Worm (Caenorhabditis elegans): ENCODE results near the gene C17H12.11.

C17H12.11 gene

DNA sequence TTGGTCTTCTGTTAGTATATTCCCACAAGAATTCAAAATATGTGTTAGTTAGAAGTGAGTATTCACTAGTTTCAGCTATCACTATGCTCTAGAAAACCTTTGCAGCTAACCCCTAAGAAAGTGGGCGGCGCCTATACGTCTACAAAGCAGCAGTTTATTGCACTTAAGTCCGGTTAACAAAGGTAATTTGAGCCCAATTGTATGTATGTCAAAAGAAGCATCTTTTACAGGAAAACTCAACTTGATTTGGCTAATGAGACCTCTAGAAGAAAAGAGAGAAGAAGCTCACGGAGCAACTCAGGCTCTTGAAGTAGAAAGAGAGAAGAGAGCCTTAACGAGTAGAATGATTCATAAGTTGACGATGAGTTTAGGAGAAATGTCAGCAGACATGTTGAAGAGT lies 50.5 kb downstream of the C17H12.11 start:
- TF ChIP-seq ztf-18 (tag; optimal IDR thresholded peaks at IDR 0.05) (no peak), ama-1 (optimal IDR thresholded peaks at IDR 0.05) (no peak), ama-1 (GFP tag; optimal IDR thresholded peaks at IDR 0.05) (no peak)
